Fruit fly (Drosophila melanogaster): ENCODE data around the gene CG7402.

CG7402 gene

dm6 chr3L:17846169-17846981 lies 41.1 kb upstream of the CG7402 start, which contains the start of the genes MED19 and CG7430 (continued):
- no peak for TF ChIP-seq CG16779 (tag; optimal IDR thresholded peaks at IDR 0.05)
- no peak for TF ChIP-seq Gug (GFP tag; IDR thresholded peaks at IDR 0.05)
- TF ChIP-seq dac (GFP tag; optimal IDR thresholded peaks at IDR 0.05): no peak
- no peak for TF ChIP-seq Sox14 (GFP tag; optimal IDR thresholded peaks at IDR 0.05)
- no peak for TF ChIP-seq Lpt (GFP tag; optimal IDR thresholded peaks at IDR 0.05)
- TF ChIP-seq Met (GFP tag; optimal IDR thresholded peaks at IDR 0.05): no peak
- peak; percentile 23 for TF ChIP-seq vri (GFP tag; optimal IDR thresholded peaks at IDR 0.05)
- TF ChIP-seq CG10669 (GFP tag; optimal IDR thresholded peaks at IDR 0.05): no peak
- TF ChIP-seq Ets96B (tag; optimal IDR thresholded peaks at IDR 0.05): no peak
- TF ChIP-seq CG34406 (GFP tag; optimal IDR thresholded peaks at IDR 0.05): no peak
- TF ChIP-seq Blimp-1 (GFP tag; optimal IDR thresholded peaks at IDR 0.05): no peak
- no peak for TF ChIP-seq Eip93F (GFP tag; optimal IDR thresholded peaks at IDR 0.05)
- TF ChIP-seq Hr39 (GFP tag; optimal IDR thresholded peaks at IDR 0.05): no peak
- TF ChIP-seq CG4318 (GFP tag; optimal IDR thresholded peaks at IDR 0.05): no peak
- peak; percentile 19 for TF ChIP-seq lz (GFP tag; optimal IDR thresholded peaks at IDR 0.05)
- TF ChIP-seq svp (GFP tag): peak; percentile 69
- no peak for TF ChIP-seq dsx (GFP tag; optimal IDR thresholded peaks at IDR 0.05; ENCODE audit: poor library complexity, severe bottlenecking)
- no peak for TF ChIP-seq CG6792 (GFP tag; optimal IDR thresholded peaks at IDR 0.05)
- peak; percentile 51; the same call in 1 of the 2 replicates for TF ChIP-seq CG15336 (GFP tag; IDR thresholded peaks at IDR 0.05)
- TF ChIP-seq CG6163 (GFP tag; IDR thresholded peaks at IDR 0.05): peak; percentile 46; the same call in 1 of the 3 replicates
- peak; percentile 10 for TF ChIP-seq CG1621 (tag; optimal IDR thresholded peaks at IDR 0.05)
- TF ChIP-seq achi (GFP tag; optimal IDR thresholded peaks at IDR 0.05): no peak
- no peak for TF ChIP-seq CG6808 (GFP tag; optimal IDR thresholded peaks at IDR 0.05)
- TF ChIP-seq CG9139 (GFP tag; optimal IDR thresholded peaks at IDR 0.05): no peak
- TF ChIP-seq Hr38 (GFP tag; optimal IDR thresholded peaks at IDR 0.05): no peak

dm6 chr3L:17846982-17847355 lies 40.5 kb upstream of the CG7402 start:
- TF ChIP-seq vri (GFP tag; optimal IDR thresholded peaks at IDR 0.05) (peak; percentile 87), CG31627 (GFP tag; optimal IDR thresholded peaks at IDR 0.05) (peak; percentile 0), fd59A (GFP tag; optimal IDR thresholded peaks at IDR 0.05) (no peak), CG6808 (GFP tag; optimal IDR thresholded peaks at IDR 0.05) (no peak), esn (GFP tag; optimal IDR thresholded peaks at IDR 0.05) (peak; percentile 15), Eip78C (GFP tag) (peak; percentile 46)

- no peak for TF ChIP-seq CG31627 (GFP tag; optimal IDR thresholded peaks at IDR 0.05)
- no peak for TF ChIP-seq Sox102F (GFP tag; optimal IDR thresholded peaks at IDR 0.05)
- TF ChIP-seq CG34406 (GFP tag; optimal IDR thresholded peaks at IDR 0.05): no peak
- no peak for TF ChIP-seq acj6 (GFP tag; optimal IDR thresholded peaks at IDR 0.05)
- no peak for TF ChIP-seq CG32006 (GFP tag; optimal IDR thresholded peaks at IDR 0.05)
- no peak for TF ChIP-seq fkh (GFP tag; optimal IDR thresholded peaks at IDR 0.05)
- no peak for TF ChIP-seq CG6792 (GFP tag; optimal IDR thresholded peaks at IDR 0.05)
- TF ChIP-seq spab (GFP tag; optimal IDR thresholded peaks at IDR 0.05): no peak
- peak; percentile 6 for TF ChIP-seq esn (GFP tag; optimal IDR thresholded peaks at IDR 0.05)
- no peak for TF ChIP-seq CG6854 (GFP tag; optimal IDR thresholded peaks at IDR 0.05)
- TF ChIP-seq pdm3 (GFP tag; optimal IDR thresholded peaks at IDR 0.05): no peak
- no peak for TF ChIP-seq CG6163 (GFP tag; IDR thresholded peaks at IDR 0.05)
- no peak for TF ChIP-seq CG15336 (GFP tag; IDR thresholded peaks at IDR 0.05)
- TF ChIP-seq Sox14 (GFP tag; optimal IDR thresholded peaks at IDR 0.05): peak; percentile 6
- no peak for TF ChIP-seq Eip75B (GFP tag; optimal IDR thresholded peaks at IDR 0.05)
- no peak for TF ChIP-seq OdsH (GFP tag; optimal IDR thresholded peaks at IDR 0.05)
- no peak for TF ChIP-seq cyc (GFP tag; optimal IDR thresholded peaks at IDR 0.05)
- TF ChIP-seq CG6276 (GFP tag; optimal IDR thresholded peaks at IDR 0.05): no peak
- peak; percentile 81 for TF ChIP-seq achi (GFP tag; optimal IDR thresholded peaks at IDR 0.05)
- no peak for TF ChIP-seq eg (GFP tag; IDR thresholded peaks at IDR 0.05)
- no peak for TF ChIP-seq CG9139 (GFP tag; optimal IDR thresholded peaks at IDR 0.05)
- TF ChIP-seq CG6808 (GFP tag; optimal IDR thresholded peaks at IDR 0.05): no peak
- TF ChIP-seq Blimp-1 (GFP tag; optimal IDR thresholded peaks at IDR 0.05): no peak
- TF ChIP-seq CG11902 (GFP tag; optimal IDR thresholded peaks at IDR 0.05): no peak
- TF ChIP-seq lz (GFP tag; optimal IDR thresholded peaks at IDR 0.05): no peak
- TF ChIP-seq CG10669 (GFP tag; optimal IDR thresholded peaks at IDR 0.05): no peak
- TF ChIP-seq CG8632 (GFP tag; optimal IDR thresholded peaks at IDR 0.05): no peak
- no peak for TF ChIP-seq CG8319 (GFP tag; optimal IDR thresholded peaks at IDR 0.05)
- no peak for TF ChIP-seq Sox15 (GFP tag; optimal IDR thresholded peaks at IDR 0.05)
- no peak for TF ChIP-seq CG11762 (GFP tag; optimal IDR thresholded peaks at IDR 0.05; ENCODE audit: insufficient read depth)
- peak; percentile 32 for TF ChIP-seq Eip78C (GFP tag)
Measured at dm6 chr3L:17849517-17849916, 38.0 kb upstream of the CG7402 start, which contains the start of gene TrpRS-m. TSS of gene TrpRS-m (plus strand) at chr3L:17849727.
